Fruit fly (Drosophila melanogaster) whole organism, pupa: Measurements from ENCODE around the gene CG45307.
A peak's percentile ranks its signal among the peaks of the same experiment; 100 is the strongest.

Experiments used
- CG10348 ChIP-seq: fragments of 200-800 bp; sonication (Bioruptor generic); IDR thresholded peaks from 2 replicates; pipeline ENCODE4 v1.3.6; 2022; ENCODE audit warnings: missing biosample characterization, missing genetic modification characterization
- CG12605 ChIP-seq: fragments of 200-800 bp; sonication (Bioruptor generic); IDR thresholded peaks from 2 replicates; pipeline ENCODE4 v1.3.6; 2022; ENCODE audit warnings: missing biosample characterization, missing genetic modification characterization
- CG13204 ChIP-seq: fragments of 200-800 bp; sonication (Bioruptor generic); optimal IDR thresholded peaks from 2 replicates; lab custom pipeline; 2018; ENCODE audit warnings: missing biosample characterization, mild to moderate bottlenecking, missing genetic modification characterization, moderate library complexity
- CG14655 ChIP-seq: fragments of 200-800 bp; sonication (Bioruptor generic); optimal IDR thresholded peaks from 3 replicates; lab custom pipeline; 2017; ENCODE audit warnings: mild to moderate bottlenecking, missing biosample characterization, missing genetic modification reagents, missing genetic modification characterization
- CG15710 ChIP-seq: fragments of 200-800 bp; sonication (Bioruptor generic); optimal IDR thresholded peaks from 2 replicates; lab custom pipeline; 2018; ENCODE audit warnings: missing biosample characterization, mild to moderate bottlenecking, missing genetic modification characterization, moderate library complexity
- CG17806 ChIP-seq: fragments of 200-800 bp; sonication (Bioruptor generic); optimal IDR thresholded peaks from 2 replicates; lab custom pipeline; 2018; ENCODE audit warnings: missing biosample characterization, mild to moderate bottlenecking, missing genetic modification characterization, moderate library complexity
- CG32121 ChIP-seq: fragments of 200-800 bp; sonication (Bioruptor generic); IDR thresholded peaks from 2 replicates; pipeline ENCODE4 v1.3.6; 2022; ENCODE audit warnings: missing biosample characterization, missing genetic modification characterization
- CG34367 ChIP-seq: fragments of 200-800 bp; sonication (Bioruptor generic); optimal IDR thresholded peaks from 2 replicates; lab custom pipeline; 2018; ENCODE audit warnings: missing biosample characterization, mild to moderate bottlenecking, missing genetic modification characterization
- CG4496 ChIP-seq: fragments of 200-800 bp; sonication (Bioruptor generic); IDR thresholded peaks from 3 replicates; pipeline ENCODE4 v1.3.6; 2022; ENCODE audit warnings: missing biosample characterization, missing genetic modification characterization
- CG8159 ChIP-seq: fragments of 200-800 bp; sonication (Bioruptor generic); optimal IDR thresholded peaks from 3 replicates; lab custom pipeline; 2018; ENCODE audit warnings: missing biosample characterization, mild to moderate bottlenecking, missing genetic modification characterization, moderate library complexity
- CG8301 ChIP-seq: fragments of 200-800 bp; sonication (Bioruptor generic); optimal IDR thresholded peaks from 2 replicates; lab custom pipeline; 2018; ENCODE audit warnings: missing biosample characterization, mild to moderate bottlenecking, missing genetic modification characterization
- CG9948 ChIP-seq: fragments of 200-800 bp; sonication (Bioruptor generic); optimal IDR thresholded peaks from 2 replicates; lab custom pipeline; 2018; ENCODE audit warnings: missing biosample characterization, mild to moderate bottlenecking, missing genetic modification characterization, moderate library complexity
- D1 ChIP-seq: fragments of 200-800 bp; sonication (Bioruptor generic); optimal IDR thresholded peaks from 2 replicates; lab custom pipeline; 2018; ENCODE audit warnings: missing biosample characterization, mild to moderate bottlenecking, missing genetic modification characterization, moderate library complexity
- EcR ChIP-seq: fragments of 200-800 bp; sonication (Bioruptor generic); optimal IDR thresholded peaks from 3 replicates; lab custom pipeline; 2019; ENCODE audit warnings: missing biosample characterization, missing genetic modification characterization, mild to moderate bottlenecking, moderate library complexity, missing genetic modification reagents
- Ets98B ChIP-seq: fragments of 200-800 bp; sonication (Bioruptor generic); IDR thresholded peaks from 2 replicates; pipeline ENCODE4 v1.3.6; 2022; ENCODE audit warnings: missing biosample characterization, missing genetic modification characterization
- Pif1A ChIP-seq: fragments of 200-800 bp; sonication (Bioruptor generic); optimal IDR thresholded peaks from 3 replicates; lab custom pipeline; 2016; ENCODE audit warnings: missing biosample characterization, missing genetic modification characterization
- Pif1B ChIP-seq: fragments of 200-800 bp; sonication (Bioruptor generic); optimal IDR thresholded peaks from 3 replicates; lab custom pipeline; 2016; ENCODE audit warnings: missing biosample characterization, missing genetic modification characterization
- Snoo ChIP-seq: fragments of 200-800 bp; sonication (Bioruptor generic); optimal IDR thresholded peaks from 3 replicates; lab custom pipeline; 2017; ENCODE audit warnings: missing biosample characterization, mild to moderate bottlenecking, missing genetic modification characterization, inconsistent platforms
- fd96Ca ChIP-seq: fragments of 200-800 bp; sonication (Bioruptor generic); IDR thresholded peaks from 3 replicates; pipeline ENCODE4 v1.3.6; 2022; ENCODE audit warnings: missing biosample characterization, missing genetic modification characterization
- gl ChIP-seq: fragments of 200-800 bp; sonication (Bioruptor generic); optimal IDR thresholded peaks from 2 replicates; lab custom pipeline; 2018; ENCODE audit warnings: missing biosample characterization, mild to moderate bottlenecking, missing genetic modification characterization
- rn ChIP-seq: fragments of 200-800 bp; sonication (Bioruptor generic); IDR thresholded peaks from 2 replicates; pipeline ENCODE4 v1.3.6; 2022; ENCODE audit warnings: missing biosample characterization, missing genetic modification characterization

CG45307 gene

dm6 chr2L:8743082-8743481, 8.8 kb downstream of the CG45307 start:
- TF ChIP-seq CG14655 (GFP tag; lab: Kevin White, UChicago), result no peak
- no peak for TF ChIP-seq Pif1B
- TF ChIP-seq CG8301 (tag; lab: Kevin White, UChicago), result no peak
- TF ChIP-seq, all 21 proteins: peak for 0

- TF ChIP-seq CG15710 (tag; lab: Kevin White, UChicago), result no peak
- TF ChIP-seq CG4496 (GFP tag; lab: Robert Waterston, UW), result no peak
- TF ChIP-seq, all 21 proteins: peak for 0
These were observed 11.1 kb downstream of the CG45307 start for dm6 chr2L:8740757-8741278.

dm6 chr2L:8739984-8740756, 11.8 kb downstream of the CG45307 start, which contains the start of gene raw:
TSS of gene raw (minus strand) at chr2L:8740660.
- TF ChIP-seq CG12605 (GFP tag; lab: Robert Waterston, UW) (peak; percentile 22; the same call in 1 of the 2 replicates), Pif1B (peak; percentile 7), Pif1A (peak; percentile 35), CG32121 (no peak), CG34367 (no peak), Ets98B (peak; percentile 34; the same call in 1 of the 2 replicates), CG15710 (tag; lab: Kevin White, UChicago) (no peak), D1 (tag; lab: Kevin White, UChicago) (no peak), gl (peak; percentile 11), CG4496 (GFP tag; lab: Robert Waterston, UW) (0 out of 3 replicates have a peak, but pooled peaks have one; percentile 25), CG13204 (GFP tag; lab: Kevin White, UChicago) (peak; percentile 18), EcR (GFP tag; lab: Kevin White, UChicago) (peak; percentile 95)

dm6 chr2L:8738253-8738665, 13.7 kb downstream of the CG45307 start:
- TF ChIP-seq CG4496 (GFP tag; lab: Robert Waterston, UW) (peak; percentile 20; the same call in 2 of the 3 replicates), CG17806 (tag; lab: Kevin White, UChicago) (no peak), EcR (GFP tag; lab: Kevin White, UChicago) (peak; percentile 62), CG32121 (peak; percentile 34; the same call in 1 of the 2 replicates), Ets98B (peak; percentile 34; the same call in 1 of the 2 replicates), CG8301 (tag; lab: Kevin White, UChicago) (peak; percentile 6), CG8159 (tag; lab: Kevin White, UChicago) (peak; percentile 5), CG34367 (no peak), D1 (tag; lab: Kevin White, UChicago) (no peak), CG12605 (GFP tag; lab: Robert Waterston, UW) (no peak)

dm6 chr2L:8736383-8736782, 15.5 kb downstream of the CG45307 start:
- TF ChIP-seq rn (GFP tag; lab: Robert Waterston, UW) (no peak), CG12605 (GFP tag; lab: Robert Waterston, UW) (no peak), CG14655 (GFP tag; lab: Kevin White, UChicago) (no peak), CG8301 (tag; lab: Kevin White, UChicago) (no peak), EcR (GFP tag; lab: Kevin White, UChicago) (no peak), fd96Ca (GFP tag; lab: Robert Waterston, UW) (no peak), Pif1B (no peak), CG4496 (GFP tag; lab: Robert Waterston, UW) (no peak), CG34367 (no peak), D1 (tag; lab: Kevin White, UChicago) (no peak), gl (no peak), CG17806 (tag; lab: Kevin White, UChicago) (no peak), Pif1A (no peak), CG13204 (GFP tag; lab: Kevin White, UChicago) (no peak), Snoo (no peak), CG32121 (no peak)

dm6 chr2L:8735572-8735996, 16.3 kb downstream of the CG45307 start:
- TF ChIP-seq CG14655 (GFP tag; lab: Kevin White, UChicago) (no peak), CG9948 (tag; lab: Kevin White, UChicago) (no peak), CG32121 (peak; percentile 61; the same call in 1 of the 2 replicates), CG12605 (GFP tag; lab: Robert Waterston, UW) (peak; percentile 79), CG10348 (GFP tag; lab: Robert Waterston, UW) (no peak), CG8159 (tag; lab: Kevin White, UChicago) (peak; percentile 4), CG13204 (GFP tag; lab: Kevin White, UChicago) (peak; percentile 14), CG8301 (tag; lab: Kevin White, UChicago) (no peak), rn (GFP tag; lab: Robert Waterston, UW) (no peak), Snoo (peak; percentile 45), CG4496 (GFP tag; lab: Robert Waterston, UW) (peak; percentile 64; the same call in 1 of the 3 replicates), EcR (GFP tag; lab: Kevin White, UChicago) (peak; percentile 84), Pif1A (peak; percentile 34), Pif1B (no peak), gl (peak; percentile 9), Ets98B (peak; percentile 70; the same call in 1 of the 2 replicates), CG17806 (tag; lab: Kevin White, UChicago) (no peak)
